Worm (Caenorhabditis elegans) whole organism, midembryonic: ENCODE measurements around the gene F57B1.6.

Experiments
- cog-1 ChIP-seq: sonication (generic microtip); optimal IDR thresholded peaks from 2 replicates; lab custom pipeline; 2016; ENCODE audit warnings: missing genetic modification characterization, missing compliant biosample characterization
- flt-1 ChIP-seq: fragments of 200-800 bp; sonication (Bioruptor generic); IDR thresholded peaks from 2 replicates; pipeline ENCODE4 v1.3.6; 2022; ENCODE audit warnings: missing genetic modification characterization, missing compliant biosample characterization
- klf-2 ChIP-seq: fragments of 200-800 bp; sonication (Bioruptor generic); conservative IDR thresholded peaks from 2 replicates; pipeline ENCODE4 v1.3.6; 2022; ENCODE audit warnings: missing genetic modification reagents, missing genetic modification characterization, missing compliant biosample characterization
- ref-1 ChIP-seq: fragments of 200-800 bp; sonication (Bioruptor generic); conservative IDR thresholded peaks from 2 replicates; pipeline ENCODE4 v1.3.6; 2022; ENCODE audit warnings: missing genetic modification reagents, missing genetic modification characterization, missing compliant biosample characterization
- tab-1 ChIP-seq: fragments of 200-800 bp; sonication (Bioruptor generic); IDR thresholded peaks from 2 replicates; pipeline ENCODE4 v1.3.6; 2022; ENCODE audit warnings: missing genetic modification characterization, missing compliant biosample characterization
- ztf-23 ChIP-seq: fragments of 200-800 bp; sonication (Bioruptor generic); IDR thresholded peaks from 2 replicates; pipeline ENCODE4 v1.3.6; 2022; ENCODE audit warnings: missing genetic modification reagents, missing genetic modification characterization, missing compliant biosample characterization
- ztf-29 ChIP-seq: fragments of 200-800 bp; sonication (Bioruptor generic); IDR thresholded peaks from 2 replicates; pipeline ENCODE4 v1.3.6; 2022; ENCODE audit warnings: missing genetic modification reagents, missing genetic modification characterization, missing compliant biosample characterization

DNA sequence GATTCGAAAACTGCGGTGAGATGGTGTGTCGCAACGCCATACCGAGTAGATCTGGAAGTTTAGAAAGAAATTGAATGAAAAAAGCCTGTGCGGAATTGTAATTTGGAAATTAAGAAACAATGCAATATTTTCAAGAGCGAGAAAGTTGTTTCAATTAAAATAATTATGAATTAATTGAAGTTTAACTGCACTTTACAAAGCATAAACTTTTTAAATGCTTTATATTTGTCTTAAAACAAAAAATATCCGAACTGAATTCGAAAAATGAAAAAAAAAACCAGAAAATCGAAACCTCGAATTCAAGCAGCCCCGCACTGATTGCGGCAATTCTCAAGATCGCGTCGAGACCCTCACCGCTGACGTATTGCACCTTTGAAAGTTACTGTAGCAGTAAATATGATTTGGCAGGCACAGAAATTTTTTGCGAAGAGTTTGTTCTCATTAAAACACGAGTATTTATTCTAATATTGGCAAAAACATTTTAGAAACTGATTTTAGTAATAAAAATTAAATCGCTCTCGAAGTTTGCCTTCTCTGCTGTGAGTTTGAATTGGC is 15.9 kb upstream of the F57B1.6 start, which contains the start of gene sun-1:
- TF ChIP-seq klf-2 (GFP tag; lab: Robert Waterston, UW), result no peak
- TF ChIP-seq cog-1 (tag; lab: Kevin White, UChicago), result no peak
- no peak for TF ChIP-seq tab-1 (GFP tag; lab: Robert Waterston, UW)
- TF ChIP-seq flt-1 (GFP tag; lab: Robert Waterston, UW), result no peak
- TF ChIP-seq ref-1 (GFP tag; lab: Robert Waterston, UW), result no peak
- no peak for TF ChIP-seq ztf-29
- no peak for TF ChIP-seq ztf-23 (GFP tag; lab: Robert Waterston, UW)
